Fruit fly (Drosophila melanogaster): Measurements from ENCODE around the gene Thor.

The Thor gene

DNA sequence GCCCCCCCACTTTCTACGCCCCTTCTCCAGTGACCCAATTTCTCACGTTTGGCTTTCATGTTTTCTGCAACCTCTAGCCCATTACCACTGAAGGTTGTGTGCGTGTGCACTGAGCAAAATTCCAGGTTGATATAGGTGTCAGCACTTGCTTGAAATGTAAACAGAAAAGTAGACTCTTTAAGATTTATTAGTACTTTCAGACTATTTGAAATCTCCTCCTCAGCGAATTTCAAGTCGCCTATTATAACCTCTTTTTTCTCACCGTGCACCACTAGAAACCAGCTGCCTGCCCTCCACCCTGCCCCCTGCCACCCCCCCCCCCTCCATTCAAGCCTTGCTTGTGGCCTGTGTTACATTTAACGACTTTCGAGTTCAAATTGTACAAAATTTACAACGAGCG, 43.1 kb upstream of the Thor start (continued):
- TF ChIP-seq CG9932 (GFP tag; IDR thresholded peaks at IDR 0.05), result no peak
- TF ChIP-seq gce (GFP tag; IDR thresholded peaks at IDR 0.05), result peak; percentile 54; the same call in 1 of the 3 replicates
- peak; percentile 22 for TF ChIP-seq CG3407 (GFP tag; optimal IDR thresholded peaks at IDR 0.05)
- TF ChIP-seq D19B (GFP tag; optimal IDR thresholded peaks at IDR 0.05), result no peak
- peak; percentile 21 for TF ChIP-seq CG5245 (GFP tag; optimal IDR thresholded peaks at IDR 0.05)
- TF ChIP-seq CG17361 (GFP tag; IDR thresholded peaks at IDR 0.05), result peak; percentile 49; the same call in 1 of the 3 replicates
- peak; percentile 46; the same call in 1 of the 3 replicates for TF ChIP-seq CG11456 (GFP tag; IDR thresholded peaks at IDR 0.05)
- TF ChIP-seq CG7271 (tag; optimal IDR thresholded peaks at IDR 0.05), result no peak
- TF ChIP-seq Gug (GFP tag; IDR thresholded peaks at IDR 0.05), result peak; percentile 35; the same call in 2 of the 4 replicates
- TF ChIP-seq CG8388 (GFP tag; optimal IDR thresholded peaks at IDR 0.05), result peak; percentile 17
- TF ChIP-seq CG9876 (GFP tag; optimal IDR thresholded peaks at IDR 0.05), result peak; percentile 12
- TF ChIP-seq CG17912 (GFP tag; optimal IDR thresholded peaks at IDR 0.05), result no peak
- TF ChIP-seq da (GFP tag; optimal IDR thresholded peaks at IDR 0.05), result no peak
- peak; percentile 9 for TF ChIP-seq CG15514 (GFP tag; optimal IDR thresholded peaks at IDR 0.05)
- TF ChIP-seq Stat92E (GFP tag; optimal IDR thresholded peaks at IDR 0.05), result no peak
- TF ChIP-seq CG6813 (GFP tag; optimal IDR thresholded peaks at IDR 0.05), result peak; percentile 28
- peak; percentile 7 for TF ChIP-seq Sox100B (GFP tag; optimal IDR thresholded peaks at IDR 0.05)
- TF ChIP-seq CG1233 (GFP tag; optimal IDR thresholded peaks at IDR 0.05), result peak; percentile 4
- peak; percentile 42 for TF ChIP-seq unpg (GFP tag; optimal IDR thresholded peaks at IDR 0.05)
- TF ChIP-seq Hey (tag; optimal IDR thresholded peaks at IDR 0.05), result no peak
- TF ChIP-seq phol (tag; optimal IDR thresholded peaks at IDR 0.05), result peak; percentile 63
- peak; percentile 53; the same call in 1 of the 2 replicates for TF ChIP-seq ssp (GFP tag; IDR thresholded peaks at IDR 0.05)
- TF ChIP-seq peb (GFP tag; IDR thresholded peaks at IDR 0.05), result peak; percentile 52; the same call in 1 of the 2 replicates
- peak; percentile 53 for TF ChIP-seq Hmr (GFP tag; optimal IDR thresholded peaks at IDR 0.05)
- TF ChIP-seq CG6654 (GFP tag; optimal IDR thresholded peaks at IDR 0.05), result no peak
- TF ChIP-seq ttk (GFP tag; IDR thresholded peaks at IDR 0.05), result peak; percentile 62
- TF ChIP-seq CG15601 (tag; optimal IDR thresholded peaks at IDR 0.05), result no peak
- TF ChIP-seq CG34422 (GFP tag; IDR thresholded peaks at IDR 0.05), result peak; percentile 33; the same call in 2 of the 3 replicates
- peak; percentile 85 for TF ChIP-seq sens (GFP tag)
- TF ChIP-seq otp (GFP tag; IDR thresholded peaks at IDR 0.05), result peak; percentile 71; the same call in 2 of the 3 replicates
- TF ChIP-seq CG3847 (GFP tag; IDR thresholded peaks at IDR 0.05), result no peak; the same call in 1 of the 2 replicates
- peak; percentile 24; the same call in 1 of the 2 replicates for TF ChIP-seq CG11696 (GFP tag; IDR thresholded peaks at IDR 0.05)
- peak; percentile 2 for TF ChIP-seq CG9609 (GFP tag; optimal IDR thresholded peaks at IDR 0.05)
- peak; percentile 59 for TF ChIP-seq ase (GFP tag; IDR thresholded peaks at IDR 0.05)
- peak; percentile 47; the same call in 1 of the 2 replicates for TF ChIP-seq Drgx (GFP tag; IDR thresholded peaks at IDR 0.05)
- no peak for TF ChIP-seq Oaz (GFP tag; IDR thresholded peaks at IDR 0.05)
- no peak for TF ChIP-seq nau (GFP tag; optimal IDR thresholded peaks at IDR 0.05)
- peak in 1 of 2 experiments; percentile 65 for TF ChIP-seq bsh (GFP tag; optimal IDR thresholded peaks at IDR 0.05)
- TF ChIP-seq CG32767 (GFP tag; IDR thresholded peaks at IDR 0.05), result 0 out of 2 replicates have a peak, but pooled peaks have one; percentile 36
- TF ChIP-seq CG31441 (GFP tag; IDR thresholded peaks at IDR 0.05), result peak; percentile 56
- no peak for TF ChIP-seq slp2 (GFP tag; optimal IDR thresholded peaks at IDR 0.05)
- TF ChIP-seq fd96Cb (tag; optimal IDR thresholded peaks at IDR 0.05), result peak; percentile 53
- TF ChIP-seq CG34376 (GFP tag; optimal IDR thresholded peaks at IDR 0.05), result no peak
- TF ChIP-seq CG11085 (GFP tag; IDR thresholded peaks at IDR 0.05), result no peak
- 0 out of 2 replicates have a peak, but pooled peaks have one; percentile 23 for TF ChIP-seq CG4730 (GFP tag; IDR thresholded peaks at IDR 0.05)
- TF ChIP-seq esg (GFP tag; conservative IDR thresholded peaks at IDR 0.05), result peak; percentile 34
- TF ChIP-seq oc (tag; optimal IDR thresholded peaks at IDR 0.05), result peak; percentile 4
- peak; percentile 47; the same call in 1 of the 2 replicates for TF ChIP-seq CG14014 (GFP tag; IDR thresholded peaks at IDR 0.05)
- peak; percentile 48 for TF ChIP-seq CG18599 (GFP tag; optimal IDR thresholded peaks at IDR 0.05)
- TF ChIP-seq toy (GFP tag; IDR thresholded peaks at IDR 0.05), result no peak
